Worm (Caenorhabditis elegans): Measurements from ENCODE around the gene fbxl-2.

The fbxl-2 gene

ce11 chrIII:4756983-4757382, at the start of gene fbxl-2:
TSS of gene fbxl-2 (plus strand) at chrIII:4757260.
- peak; percentile 87 for TF ChIP-seq flt-1 (GFP tag; IDR thresholded peaks at IDR 0.05)
- TF ChIP-seq klf-2 (GFP tag; conservative IDR thresholded peaks at IDR 0.05): peak; percentile 77; the same call in 1 of the 2 replicates
- peak; percentile 72 for TF ChIP-seq T22C8.4 (GFP tag; IDR thresholded peaks at IDR 0.05)
- TF ChIP-seq tab-1 (GFP tag; IDR thresholded peaks at IDR 0.05): peak; percentile 86
- TF ChIP-seq ref-1 (GFP tag; conservative IDR thresholded peaks at IDR 0.05): 0 out of 2 replicates have a peak, but pooled peaks have one; percentile 35
- TF ChIP-seq ztf-23 (GFP tag; IDR thresholded peaks at IDR 0.05): peak; percentile 86
- peak; percentile 81 for TF ChIP-seq cog-1 (tag; optimal IDR thresholded peaks at IDR 0.05)
- TF ChIP-seq ztf-29 (GFP tag; IDR thresholded peaks at IDR 0.05): peak; percentile 66
- TF ChIP-seq med-1 (GFP tag; optimal IDR thresholded peaks at IDR 0.05; ENCODE audit: insufficient read depth): peak; percentile 39

ce11 chrIII:4708909-4709308, 48.2 kb upstream of the fbxl-2 start, which contains the start of gene T04A8.18:
TSS of gene T04A8.18 (plus strand) at chrIII:4709209.
- TF ChIP-seq ztf-29 (GFP tag; IDR thresholded peaks at IDR 0.05) (no peak), cog-1 (tag; optimal IDR thresholded peaks at IDR 0.05) (no peak), T22C8.4 (GFP tag; IDR thresholded peaks at IDR 0.05) (no peak), ztf-23 (GFP tag; IDR thresholded peaks at IDR 0.05) (no peak), flt-1 (GFP tag; IDR thresholded peaks at IDR 0.05) (no peak), med-1 (GFP tag; optimal IDR thresholded peaks at IDR 0.05; ENCODE audit: insufficient read depth) (no peak)

ce11 chrIII:4715088-4715487, 42.0 kb upstream of the fbxl-2 start, which contains the start of gene him-18:
TSS of gene him-18 (minus strand) at chrIII:4715188.
- TF ChIP-seq ztf-29 (GFP tag; IDR thresholded peaks at IDR 0.05) (no peak), ref-1 (GFP tag; conservative IDR thresholded peaks at IDR 0.05) (no peak), tab-1 (GFP tag; IDR thresholded peaks at IDR 0.05) (no peak), ztf-23 (GFP tag; IDR thresholded peaks at IDR 0.05) (no peak), T22C8.4 (GFP tag; IDR thresholded peaks at IDR 0.05) (no peak), klf-2 (GFP tag; conservative IDR thresholded peaks at IDR 0.05) (no peak), med-1 (GFP tag; optimal IDR thresholded peaks at IDR 0.05; ENCODE audit: insufficient read depth) (no peak), flt-1 (GFP tag; IDR thresholded peaks at IDR 0.05) (no peak), cog-1 (tag; optimal IDR thresholded peaks at IDR 0.05) (no peak)

ce11 chrIII:4720620-4721227, 36.3 kb upstream of the fbxl-2 start, which contains the start of gene emb-5:
TSS of gene emb-5 (minus strand) at chrIII:4720670.
- TF ChIP-seq flt-1 (GFP tag; IDR thresholded peaks at IDR 0.05) (0 out of 2 replicates have a peak, but pooled peaks have one; percentile 45), tab-1 (GFP tag; IDR thresholded peaks at IDR 0.05) (no peak)

ce11 chrIII:4721750-4722149, 35.3 kb upstream of the fbxl-2 start, which contains the start of gene acy-1:
TSS of gene acy-1 (plus strand) at chrIII:4722095.
- peak; percentile 25 for TF ChIP-seq cog-1 (tag; optimal IDR thresholded peaks at IDR 0.05)
- no peak for TF ChIP-seq ztf-23 (GFP tag; IDR thresholded peaks at IDR 0.05)
- no peak for TF ChIP-seq klf-2 (GFP tag; conservative IDR thresholded peaks at IDR 0.05)
- no peak for TF ChIP-seq ref-1 (GFP tag; conservative IDR thresholded peaks at IDR 0.05)
- no peak for TF ChIP-seq T22C8.4 (GFP tag; IDR thresholded peaks at IDR 0.05)
- TF ChIP-seq med-1 (GFP tag; optimal IDR thresholded peaks at IDR 0.05; ENCODE audit: insufficient read depth): no peak
- TF ChIP-seq flt-1 (GFP tag; IDR thresholded peaks at IDR 0.05): no peak
- TF ChIP-seq ztf-29 (GFP tag; IDR thresholded peaks at IDR 0.05): no peak

- TF ChIP-seq flt-1 (GFP tag; IDR thresholded peaks at IDR 0.05): 0 out of 2 replicates have a peak, but pooled peaks have one; percentile 44
- no peak for TF ChIP-seq ztf-29 (GFP tag; IDR thresholded peaks at IDR 0.05)
Observed at ce11 chrIII:4723922-4724321, 33.1 kb upstream of the fbxl-2 start.

- TF ChIP-seq ztf-23 (GFP tag; IDR thresholded peaks at IDR 0.05) (no peak), flt-1 (GFP tag; IDR thresholded peaks at IDR 0.05) (no peak), ref-1 (GFP tag; conservative IDR thresholded peaks at IDR 0.05) (no peak), T22C8.4 (GFP tag; IDR thresholded peaks at IDR 0.05) (no peak), cog-1 (tag; optimal IDR thresholded peaks at IDR 0.05) (no peak), klf-2 (GFP tag; conservative IDR thresholded peaks at IDR 0.05) (no peak), ztf-29 (GFP tag; IDR thresholded peaks at IDR 0.05) (no peak), med-1 (GFP tag; optimal IDR thresholded peaks at IDR 0.05; ENCODE audit: insufficient read depth) (no peak), tab-1 (GFP tag; IDR thresholded peaks at IDR 0.05) (no peak)
Observed at ce11 chrIII:4731295-4731988, 25.6 kb upstream of the fbxl-2 start, which contains the start of gene F17C8.3. TSS of gene F17C8.3 (plus strand) at chrIII:4731938.

ce11 chrIII:4734056-4734455, 23.0 kb upstream of the fbxl-2 start, which contains the start of gene F17C8.9:
TSS of gene F17C8.9 (plus strand) at chrIII:4734356.
- no peak for TF ChIP-seq med-1 (GFP tag; optimal IDR thresholded peaks at IDR 0.05; ENCODE audit: insufficient read depth)
- no peak for TF ChIP-seq T22C8.4 (GFP tag; IDR thresholded peaks at IDR 0.05)
- no peak for TF ChIP-seq ztf-23 (GFP tag; IDR thresholded peaks at IDR 0.05)
- TF ChIP-seq ref-1 (GFP tag; conservative IDR thresholded peaks at IDR 0.05): no peak
- TF ChIP-seq ztf-29 (GFP tag; IDR thresholded peaks at IDR 0.05): no peak
- no peak for TF ChIP-seq cog-1 (tag; optimal IDR thresholded peaks at IDR 0.05)
- TF ChIP-seq tab-1 (GFP tag; IDR thresholded peaks at IDR 0.05): no peak
- no peak for TF ChIP-seq flt-1 (GFP tag; IDR thresholded peaks at IDR 0.05)
- TF ChIP-seq klf-2 (GFP tag; conservative IDR thresholded peaks at IDR 0.05): no peak

ce11 chrIII:4735443-4735842, 21.6 kb upstream of the fbxl-2 start, which contains the start of gene F17C8.7:
TSS of gene F17C8.7 (plus strand) at chrIII:4735743.
- TF ChIP-seq med-1 (GFP tag; optimal IDR thresholded peaks at IDR 0.05; ENCODE audit: insufficient read depth) (no peak), ref-1 (GFP tag; conservative IDR thresholded peaks at IDR 0.05) (no peak), flt-1 (GFP tag; IDR thresholded peaks at IDR 0.05) (no peak), tab-1 (GFP tag; IDR thresholded peaks at IDR 0.05) (no peak), T22C8.4 (GFP tag; IDR thresholded peaks at IDR 0.05) (no peak), cog-1 (tag; optimal IDR thresholded peaks at IDR 0.05) (no peak), klf-2 (GFP tag; conservative IDR thresholded peaks at IDR 0.05) (no peak), ztf-29 (GFP tag; IDR thresholded peaks at IDR 0.05) (no peak), ztf-23 (GFP tag; IDR thresholded peaks at IDR 0.05) (no peak)
